Worm (Caenorhabditis elegans) whole organism, young adult: ENCODE data around the gene aly-3.

Experiments used
- B0035.1 ChIP-seq: sonication (generic microtip); optimal IDR thresholded peaks from 2 replicates; lab custom pipeline; 2016; ENCODE audit warnings: missing genetic modification characterization, mild to moderate bottlenecking, missing compliant biosample characterization, missing genotype, missing genetic modification reagents
- B0261.1 ChIP-seq: sonication (generic microtip); optimal IDR thresholded peaks from 2 replicates; lab custom pipeline; 2016; ENCODE audit warnings: mild to moderate bottlenecking, missing genetic modification characterization, moderate library complexity, missing compliant biosample characterization
- D2030.7 ChIP-seq: fragments of 200-800 bp; sonication (Bioruptor generic); IDR thresholded peaks from 2 replicates; pipeline ENCODE4 v1.3.6; 2022; ENCODE audit warnings: missing genetic modification reagents, missing genetic modification characterization, missing compliant biosample characterization
- F33H1.4 ChIP-seq: fragments of 200-800 bp; sonication (Bioruptor generic); IDR thresholded peaks from 2 replicates; pipeline ENCODE4 v1.3.6; 2022; ENCODE audit warnings: missing genetic modification reagents, missing genetic modification characterization, missing compliant biosample characterization
- F37B4.10 ChIP-seq: fragments of 200-800 bp; sonication (Bioruptor generic); IDR thresholded peaks from 2 replicates; pipeline ENCODE4 v1.3.6; 2022; ENCODE audit warnings: missing genetic modification characterization, missing compliant biosample characterization
- athp-1 ChIP-seq: sonication (generic microtip); optimal IDR thresholded peaks from 2 replicates; lab custom pipeline; 2017; ENCODE audit warnings: mild to moderate bottlenecking, missing genetic modification characterization, missing compliant biosample characterization
- attf-3 ChIP-seq: fragments of 200-800 bp; sonication (Bioruptor generic); conservative IDR thresholded peaks from 2 replicates; pipeline ENCODE4 v1.3.6; 2022; ENCODE audit warnings: missing genetic modification reagents, missing genetic modification characterization, missing compliant biosample characterization
- attf-5 ChIP-seq: fragments of 200-800 bp; sonication (Bioruptor generic); optimal IDR thresholded peaks from 2 replicates; lab custom pipeline; 2018; ENCODE audit warnings: mild to moderate bottlenecking, missing genetic modification characterization, missing compliant biosample characterization
- bed-1 ChIP-seq: fragments of 200-800 bp; sonication (Bioruptor generic); IDR thresholded peaks from 2 replicates; pipeline ENCODE4 v1.3.6; 2022; ENCODE audit warnings: missing genetic modification reagents, missing genetic modification characterization, missing compliant biosample characterization
- cebp-2 ChIP-seq: fragments of 200-800 bp; sonication (Bioruptor generic); IDR thresholded peaks from 2 replicates; pipeline ENCODE4 v1.3.6; 2022; ENCODE audit warnings: missing genetic modification characterization, missing compliant biosample characterization
- ceh-79 ChIP-seq: sonication (generic microtip); optimal IDR thresholded peaks from 2 replicates; lab custom pipeline; 2017; ENCODE audit warnings: mild to moderate bottlenecking, missing genetic modification characterization, missing compliant biosample characterization
- ceh-91 ChIP-seq: fragments of 200-800 bp; sonication (Bioruptor generic); IDR thresholded peaks from 2 replicates; pipeline ENCODE4 v1.3.6; 2022; ENCODE audit warnings: missing genetic modification reagents, missing genetic modification characterization, missing compliant biosample characterization
- die-1 ChIP-seq: sonication (generic microtip); optimal IDR thresholded peaks from 2 replicates; lab custom pipeline; 2016; ENCODE audit warnings: missing genotype, mild to moderate bottlenecking, missing genetic modification characterization, missing compliant biosample characterization
- dpl-1 ChIP-seq: fragments of 150-350 bp; optimal IDR thresholded peaks from 2 replicates; lab custom pipeline; 2014; ENCODE audit warnings: missing biosample characterization, missing genetic modification reagents, missing genetic modification characterization
- efl-1 ChIP-seq: fragments of 150-350 bp; optimal IDR thresholded peaks from 2 replicates; lab custom pipeline; 2014; ENCODE audit warnings: missing biosample characterization, missing genetic modification reagents, missing genetic modification characterization
- gei-17 ChIP-seq: fragments of 200-800 bp; sonication (Bioruptor generic); optimal IDR thresholded peaks from 2 replicates; lab custom pipeline; 2018; ENCODE audit warnings: mild to moderate bottlenecking, missing genetic modification characterization, missing compliant biosample characterization
- hmg-1.2 ChIP-seq: fragments of 200-800 bp; sonication (Bioruptor generic); IDR thresholded peaks from 2 replicates; pipeline ENCODE4 v1.3.6; 2022; ENCODE audit warnings: missing genetic modification reagents, missing genetic modification characterization, missing compliant biosample characterization
- hsf-1 ChIP-seq: fragments of 200-800 bp; sonication (Bioruptor generic); IDR thresholded peaks from 2 replicates; pipeline ENCODE4 v1.3.6; 2022; ENCODE audit warnings: missing genetic modification reagents, missing genetic modification characterization, missing compliant biosample characterization
- lag-1 ChIP-seq: fragments of 200-800 bp; sonication (Bioruptor generic); IDR thresholded peaks from 2 replicates; pipeline ENCODE4 v1.3.6; 2022; ENCODE audit warnings: missing genetic modification reagents, missing genetic modification characterization, missing compliant biosample characterization
- let-607 ChIP-seq, 2 experiments: fragments of 200-800 bp in 1 of 2; sonication (Bioruptor generic) in 1 of 2; sonication (generic microtip) in 1 of 2; optimal IDR thresholded peaks; 2 replicates each; lab custom pipeline; 2016 to 2018; ENCODE audit warnings: mild to moderate bottlenecking in 2 of 2, missing compliant biosample characterization in 2 of 2, missing genetic modification characterization in 2 of 2, moderate library complexity in 2 of 2, missing genotype in 1 of 2
- lin-26 ChIP-seq: fragments of 200-800 bp; sonication (Bioruptor generic); IDR thresholded peaks from 2 replicates; pipeline ENCODE4 v1.3.6; 2022; ENCODE audit warnings: missing genetic modification reagents, missing genetic modification characterization, missing compliant biosample characterization
- lin-35 ChIP-seq, 3 experiments: fragments of 150-350 bp in 2 of 3; sonication (generic microtip) in 1 of 3; optimal IDR thresholded peaks; 2 replicates each; lab custom pipeline; 2014 to 2018; ENCODE audit warnings: missing biosample characterization in 3 of 3, missing genetic modification characterization in 3 of 3, missing genetic modification reagents in 3 of 3
- lin-40 ChIP-seq: sonication (generic microtip); optimal IDR thresholded peaks from 2 replicates; lab custom pipeline; 2016; ENCODE audit warnings: missing genetic modification characterization, mild to moderate bottlenecking, missing compliant biosample characterization, missing genotype, missing genetic modification reagents
- lin-54 ChIP-seq: fragments of 200-800 bp; sonication (Bioruptor generic); optimal IDR thresholded peaks from 2 replicates; lab custom pipeline; 2018; ENCODE audit warnings: mild to moderate bottlenecking, missing genetic modification characterization, missing compliant biosample characterization
- lir-1 ChIP-seq: fragments of 200-800 bp; sonication (Bioruptor generic); conservative IDR thresholded peaks from 2 replicates; pipeline ENCODE4 v1.3.6; 2022; ENCODE audit warnings: missing genetic modification reagents, missing genetic modification characterization, missing compliant biosample characterization
- lsl-1 ChIP-seq: fragments of 200-800 bp; sonication (Bioruptor generic); optimal IDR thresholded peaks from 2 replicates; lab custom pipeline; 2018; ENCODE audit warnings: mild to moderate bottlenecking, missing genetic modification characterization, moderate library complexity, missing compliant biosample characterization
- lsy-27 ChIP-seq: sonication (generic microtip); optimal IDR thresholded peaks from 2 replicates; lab custom pipeline; 2017; ENCODE audit warnings: missing genetic modification characterization, mild to moderate bottlenecking, missing compliant biosample characterization, antibody characterized with exemption, missing genotype, borderline replicate concordance; ENCODE audit not compliant: insufficient read depth
- madf-3 ChIP-seq: fragments of 200-800 bp; sonication (Bioruptor generic); IDR thresholded peaks from 2 replicates; pipeline ENCODE4 v1.3.6; 2022; ENCODE audit warnings: missing genetic modification reagents, missing genetic modification characterization, missing compliant biosample characterization
- madf-6 ChIP-seq: fragments of 200-800 bp; sonication (Bioruptor generic); IDR thresholded peaks from 2 replicates; pipeline ENCODE4 v1.3.6; 2022; ENCODE audit warnings: missing genetic modification reagents, missing genetic modification characterization, missing compliant biosample characterization
- mcd-1 ChIP-seq: fragments of 200-800 bp; sonication (Bioruptor generic); IDR thresholded peaks from 2 replicates; pipeline ENCODE4 v1.3.6; 2022; ENCODE audit warnings: missing genetic modification reagents, missing genetic modification characterization, missing compliant biosample characterization
- nfya-2 ChIP-seq: fragments of 200-800 bp; sonication (Bioruptor generic); IDR thresholded peaks from 2 replicates; pipeline ENCODE4 v1.3.6; 2022; ENCODE audit warnings: missing genetic modification reagents, missing genetic modification characterization, missing compliant biosample characterization
- nhr-120 ChIP-seq: fragments of 200-800 bp; sonication (Bioruptor generic); IDR thresholded peaks from 2 replicates; pipeline ENCODE4 v1.3.6; 2022; ENCODE audit warnings: missing genetic modification characterization, missing compliant biosample characterization
- nhr-27 ChIP-seq: fragments of 200-800 bp; sonication (Bioruptor generic); optimal IDR thresholded peaks from 2 replicates; lab custom pipeline; 2018; ENCODE audit warnings: mild to moderate bottlenecking, missing genetic modification characterization, moderate library complexity, missing compliant biosample characterization
- nhr-80 ChIP-seq: sonication (generic microtip); optimal IDR thresholded peaks from 2 replicates; lab custom pipeline; 2016; ENCODE audit warnings: missing genetic modification characterization, missing compliant biosample characterization
- rec-8 ChIP-seq, 2 experiments: sonication (generic microtip); optimal IDR thresholded peaks; 2 replicates each; lab custom pipeline; 2016; ENCODE audit warnings: mild to moderate bottlenecking in 2 of 2, missing genetic modification characterization in 2 of 2, missing genetic modification reagents in 2 of 2, missing genotype in 2 of 2, missing biosample characterization in 1 of 2, missing compliant biosample characterization in 1 of 2, moderate library complexity in 1 of 2
- repo-1 ChIP-seq: sonication (generic microtip); optimal IDR thresholded peaks from 2 replicates; lab custom pipeline; 2017; ENCODE audit warnings: mild to moderate bottlenecking, missing genetic modification characterization, missing compliant biosample characterization
- rpc-1 ChIP-seq, 2 experiments: fragments of 150-350 bp in 1 of 2; sonication (generic microtip) in 1 of 2; optimal IDR thresholded peaks; 2 replicates each; lab custom pipeline; 2014 to 2018; ENCODE audit warnings: missing biosample characterization in 1 of 2, missing genetic modification characterization in 1 of 2, missing genetic modification reagents in 1 of 2, missing genotype in 1 of 2
- snpc-1.1 ChIP-seq: sonication (generic microtip); optimal IDR thresholded peaks from 2 replicates; lab custom pipeline; 2017; ENCODE audit warnings: missing genetic modification characterization, mild to moderate bottlenecking, missing compliant biosample characterization, antibody characterized with exemption, moderate library complexity, missing genotype, missing genetic modification reagents; ENCODE audit not compliant: insufficient read depth
- snpc-1.3 ChIP-seq: sonication (generic microtip); optimal IDR thresholded peaks from 2 replicates; lab custom pipeline; 2017; ENCODE audit warnings: missing genetic modification characterization, mild to moderate bottlenecking, missing compliant biosample characterization, antibody characterized with exemption, moderate library complexity, missing genotype, missing genetic modification reagents; ENCODE audit not compliant: insufficient read depth
- tbp1 ChIP-seq: fragments of 200-800 bp; sonication (Bioruptor generic); optimal IDR thresholded peaks from 2 replicates; lab custom pipeline; 2018; ENCODE audit warnings: mild to moderate bottlenecking, missing genetic modification characterization, missing compliant biosample characterization
- unc-130 ChIP-seq: sonication (generic microtip); optimal IDR thresholded peaks from 2 replicates; lab custom pipeline; 2016; ENCODE audit warnings: missing genetic modification reagents, missing genetic modification characterization, missing compliant biosample characterization
- unc-62 ChIP-seq: fragments of 150-350 bp; optimal IDR thresholded peaks from 2 replicates; lab custom pipeline; 2014; ENCODE audit warnings: missing biosample characterization, missing genetic modification reagents, missing genetic modification characterization

aly-3 gene

DNA sequence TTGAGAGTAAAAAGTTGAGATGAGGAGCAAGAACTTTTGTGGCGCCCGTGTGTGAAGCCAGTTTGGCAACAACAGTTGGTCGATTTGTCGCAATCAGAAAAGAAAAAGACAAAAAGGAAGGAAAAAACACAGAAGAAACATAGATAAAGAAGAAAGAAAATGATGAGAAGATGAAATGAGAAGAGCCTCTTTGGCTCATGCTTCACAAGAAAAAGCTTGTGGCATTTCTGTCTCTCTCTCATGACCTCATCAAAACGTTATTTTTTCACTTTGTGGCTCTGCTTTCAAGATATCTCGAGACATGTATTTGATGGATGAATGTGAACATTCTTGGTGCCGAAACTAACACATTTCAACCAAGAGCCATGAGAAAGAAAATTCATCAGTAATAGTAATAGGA is 10.0 kb upstream of the aly-3 start:
- no peak for TF ChIP-seq nfya-2 (GFP tag; lab: Robert Waterston, UW)
- TF ChIP-seq bed-1 = no peak
- no peak for TF ChIP-seq F37B4.10 (GFP tag; lab: Robert Waterston, UW)
- TF ChIP-seq attf-3 = no peak
- TF ChIP-seq nhr-27 (tag; lab: Kevin White, UChicago) = no peak
- TF ChIP-seq let-607 (tag; optimal IDR thresholded peaks at IDR 0.05; lab: Kevin White, UChicago) = no peak
- TF ChIP-seq nhr-80 (tag; lab: Kevin White, UChicago) = no peak
- TF ChIP-seq lin-26 (GFP tag; lab: Robert Waterston, UW) = no peak
- no peak for TF ChIP-seq lsy-27
- no peak for TF ChIP-seq lir-1 (GFP tag; lab: Robert Waterston, UW)

DNA sequence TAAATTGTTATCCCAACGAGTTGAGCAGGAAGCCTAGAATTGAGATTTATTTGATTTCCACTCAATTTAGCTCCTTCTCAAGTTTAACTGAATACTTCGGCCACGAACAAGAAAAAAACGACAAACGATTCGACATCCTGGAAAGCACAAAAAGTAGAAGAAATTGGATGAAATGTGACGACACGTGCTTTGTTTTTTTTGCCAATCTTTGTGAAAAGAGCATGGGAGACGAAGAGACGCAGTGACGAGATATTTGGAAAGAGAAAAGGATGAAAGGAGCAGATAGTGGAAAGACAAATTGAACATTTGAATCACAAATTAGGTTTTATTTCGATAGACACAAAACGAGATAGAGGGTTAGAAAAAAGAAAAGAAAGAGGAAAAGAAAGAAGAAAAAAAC is 8.6 kb upstream of the aly-3 start:
- TF ChIP-seq cebp-2 (0 out of 2 replicates have a peak, but pooled peaks have one; percentile 23), ceh-91 (GFP tag; lab: Robert Waterston, UW) (no peak), unc-62 (GFP tag; lab: Kevin White, UChicago) (no peak), rpc-1 (optimal IDR thresholded peaks at IDR 0.05; lab: Kevin White, UChicago) (no peak), rpc-1 (tag; optimal IDR thresholded peaks at IDR 0.05; lab: Kevin White, UChicago) (no peak), hmg-1.2 (GFP tag; lab: Robert Waterston, UW) (peak; percentile 66), F37B4.10 (GFP tag; lab: Robert Waterston, UW) (no peak), rec-8 (tag; optimal IDR thresholded peaks at IDR 0.05; lab: Kevin White, UChicago) (no peak), snpc-1.1 (tag; lab: Kevin White, UChicago) (no peak), lag-1 (GFP tag; lab: Robert Waterston, UW) (no peak), athp-1 (tag; lab: Kevin White, UChicago) (no peak)

DNA sequence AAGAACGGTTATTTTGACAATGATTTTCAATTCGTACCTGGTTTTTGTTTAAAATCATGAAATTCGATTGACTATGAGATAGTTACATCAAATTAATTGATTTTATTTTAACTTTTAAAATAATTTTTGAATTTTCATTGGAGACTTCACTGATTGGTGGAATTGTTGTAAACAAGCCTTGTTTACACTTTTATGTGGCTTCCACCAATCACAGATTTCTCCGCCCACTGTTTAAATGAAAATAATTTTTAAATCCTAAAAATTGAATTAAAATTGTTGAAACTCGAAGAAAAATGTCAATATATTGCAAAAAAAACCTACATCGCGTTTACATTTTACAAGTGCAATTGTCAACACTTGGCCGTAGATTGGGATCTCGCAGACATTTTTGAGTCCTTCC is 2.5 kb upstream of the aly-3 start:
- no peak for TF ChIP-seq hmg-1.2 (GFP tag; lab: Robert Waterston, UW)
- TF ChIP-seq snpc-1.3 (tag; lab: Kevin White, UChicago) = no peak
- TF ChIP-seq lin-40 = no peak
- TF ChIP-seq tbp1 (GFP tag; lab: Kevin White, UChicago) = no peak

DNA sequence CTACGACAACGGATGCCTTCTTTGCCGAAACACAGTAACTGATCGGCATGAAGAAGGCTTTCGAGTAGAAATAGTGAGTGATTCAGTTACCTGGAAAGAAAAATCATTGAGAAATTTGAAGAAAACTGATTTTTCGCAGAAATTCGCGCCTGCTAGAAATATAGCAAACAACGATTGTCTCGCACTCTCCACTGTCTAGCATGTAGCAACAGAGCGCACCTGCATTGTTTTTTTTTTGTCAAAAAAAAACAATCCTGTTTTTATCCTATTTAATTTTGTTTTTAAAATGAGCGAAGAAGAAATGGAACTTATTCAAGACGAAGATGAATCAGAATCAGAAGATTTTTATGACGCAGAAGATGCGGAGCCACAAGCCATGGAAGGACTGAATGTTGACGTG is 2.0 kb upstream of the aly-3 start, which contains the start of the genes ddb-1 and M18.6:
Gene ddb-1, minus strand, starts transcription at position 90 of the 400 bp plus-strand sequence.
Gene M18.6, plus strand, starts transcription at position 235 of the 400 bp plus-strand sequence.
- TF ChIP-seq efl-1 (GFP tag; lab: Kevin White, UChicago) (peak; percentile 77), attf-5 (peak; percentile 43), lin-35 (GFP tag; optimal IDR thresholded peaks at IDR 0.05; lab: Kevin White, UChicago) (peak in 1 of 3 experiments; percentile 28), B0261.1 (tag; lab: Kevin White, UChicago) (no peak), B0035.1 (tag; lab: Kevin White, UChicago) (no peak), die-1 (no peak), madf-6 (GFP tag; lab: Robert Waterston, UW) (peak; percentile 57; the same call in 1 of the 2 replicates), repo-1 (tag; lab: Kevin White, UChicago) (no peak), hmg-1.2 (GFP tag; lab: Robert Waterston, UW) (peak; percentile 59; the same call in 1 of the 2 replicates), snpc-1.1 (tag; lab: Kevin White, UChicago) (peak; percentile 5), gei-17 (GFP tag; lab: Kevin White, UChicago) (no peak), D2030.7 (GFP tag; lab: Robert Waterston, UW) (0 out of 2 replicates have a peak, but pooled peaks have one; percentile 34), ceh-79 (tag; lab: Kevin White, UChicago) (no peak), F33H1.4 (peak; percentile 47; the same call in 1 of the 2 replicates), dpl-1 (GFP tag; lab: Kevin White, UChicago) (peak; percentile 56), mcd-1 (GFP tag; lab: Robert Waterston, UW) (peak; percentile 72), lin-54 (GFP tag; lab: Kevin White, UChicago) (peak; percentile 15), unc-130 (GFP tag; lab: Kevin White, UChicago) (no peak), nhr-80 (tag; lab: Kevin White, UChicago) (no peak), tbp1 (GFP tag; lab: Kevin White, UChicago) (peak; percentile 7), madf-3 (GFP tag; lab: Robert Waterston, UW) (peak; percentile 67; the same call in 1 of the 2 replicates), hsf-1 (no peak), nhr-120 (GFP tag; lab: Robert Waterston, UW) (no peak), lsl-1 (peak; percentile 52)
